Worm (Caenorhabditis elegans) whole organism, L4 larva: Measurements from ENCODE around the gene cyp-35A2.

Experiments used
- ama-1 ChIP-seq: fragments of 150-350 bp; optimal IDR thresholded peaks from 2 replicates; lab custom pipeline; 2014; ENCODE audit warnings: inconsistent platforms, mixed read lengths
- ceh-82 ChIP-seq: sonication (generic microtip); optimal IDR thresholded peaks from 2 replicates; lab custom pipeline; 2017; ENCODE audit warnings: missing biosample characterization, missing genetic modification characterization
- duxl-1 ChIP-seq: sonication (generic microtip); optimal IDR thresholded peaks from 2 replicates; lab custom pipeline; 2016; ENCODE audit warnings: mild to moderate bottlenecking, missing genetic modification characterization, moderate library complexity, missing compliant biosample characterization; ENCODE audit not compliant: poor library complexity
- dve-1 ChIP-seq: sonication (generic microtip); optimal IDR thresholded peaks from 2 replicates; lab custom pipeline; 2017; ENCODE audit warnings: antibody characterized with exemption, mild to moderate bottlenecking, missing genetic modification characterization, missing compliant biosample characterization; ENCODE audit not compliant: insufficient read depth
- egl-27 ChIP-seq: sonication (generic microtip); optimal IDR thresholded peaks from 3 replicates; lab custom pipeline; 2017; ENCODE audit warnings: missing biosample characterization, missing genetic modification reagents, missing genetic modification characterization
- fos-1 ChIP-seq: fragments of 150-350 bp; optimal IDR thresholded peaks from 2 replicates; lab custom pipeline; 2014; ENCODE audit warnings: missing biosample characterization, missing genetic modification characterization
- hlh-30 ChIP-seq: sonication (generic microtip); optimal IDR thresholded peaks from 2 replicates; lab custom pipeline; 2017; ENCODE audit warnings: antibody characterized with exemption, mild to moderate bottlenecking, missing genetic modification characterization, missing compliant biosample characterization; ENCODE audit not compliant: insufficient read depth
- lin-13 ChIP-seq: fragments of 150-350 bp; optimal IDR thresholded peaks from 2 replicates; lab custom pipeline; 2014; ENCODE audit warnings: missing biosample characterization, missing genetic modification reagents, missing genetic modification characterization
- lin-39 ChIP-seq: fragments of 150-350 bp; optimal IDR thresholded peaks from 2 replicates; lab custom pipeline; 2014; ENCODE audit warnings: missing biosample characterization, missing genetic modification reagents, missing genetic modification characterization
- mep-1 ChIP-seq: fragments of 150-350 bp; sonication (generic microtip); optimal IDR thresholded peaks from 3 replicates; lab custom pipeline; 2014; ENCODE audit warnings: missing biosample characterization, missing genetic modification characterization
- nhr-111 ChIP-seq: fragments of 200-800 bp; sonication (Bioruptor generic); optimal IDR thresholded peaks from 2 replicates; lab custom pipeline; 2018; ENCODE audit warnings: mild to moderate bottlenecking, missing genetic modification characterization, missing compliant biosample characterization
- nhr-237 ChIP-seq: sonication (generic microtip); optimal IDR thresholded peaks from 2 replicates; lab custom pipeline; 2017; ENCODE audit warnings: missing biosample characterization, missing genetic modification characterization
- zag-1 ChIP-seq: fragments of 150-350 bp; optimal IDR thresholded peaks from 2 replicates; lab custom pipeline; 2014; ENCODE audit warnings: missing biosample characterization, missing genetic modification characterization

DNA sequence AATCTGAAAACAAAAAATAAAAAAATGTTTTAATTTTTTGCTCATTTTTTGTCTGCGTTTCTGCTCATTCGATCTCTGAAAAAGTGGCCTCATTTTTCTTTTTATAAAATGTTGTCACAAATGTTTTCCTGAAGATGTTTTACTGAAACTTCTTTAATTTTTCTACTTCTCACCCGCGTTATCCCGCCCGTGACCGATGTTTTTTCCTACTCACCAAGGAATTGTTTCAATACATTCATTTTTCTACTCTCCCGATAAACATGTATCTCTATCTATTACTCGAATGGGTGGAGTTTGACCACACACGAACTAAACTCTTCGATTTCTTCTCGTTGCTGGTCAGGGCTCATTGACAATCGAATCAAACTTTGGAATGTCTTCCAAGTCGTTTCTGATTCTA is 33.1 kb downstream of the cyp-35A2 start, which contains the start of gene F10G2.2:
- TF ChIP-seq lin-39 (tag; lab: Kevin White, UChicago) (no peak), ceh-82 (tag; lab: Kevin White, UChicago) (no peak), mep-1 (tag; lab: Kevin White, UChicago) (no peak), ama-1 (lab: Kevin White, UChicago) (no peak), duxl-1 (tag; lab: Kevin White, UChicago) (no peak), fos-1 (tag; lab: Kevin White, UChicago) (no peak), hlh-30 (tag; lab: Kevin White, UChicago) (no peak), lin-13 (no peak), nhr-237 (tag; lab: Kevin White, UChicago) (no peak), nhr-111 (GFP tag; lab: Kevin White, UChicago) (no peak), zag-1 (tag; lab: Kevin White, UChicago) (no peak), egl-27 (tag; lab: Kevin White, UChicago) (no peak), dve-1 (no peak)
